Worm (Caenorhabditis elegans) whole organism, mixed stage, embryonic: ENCODE data around the gene B0410.1.

Experiments
- M03D4.4 ChIP-seq: sonication (generic microtip); optimal IDR thresholded peaks from 2 replicates; lab custom pipeline; 2017; ENCODE audit warnings: mild to moderate bottlenecking, missing genetic modification characterization, missing compliant biosample characterization
- bed-3 ChIP-seq: fragments of 200-800 bp; sonication (Bioruptor generic); optimal IDR thresholded peaks from 3 replicates; lab custom pipeline; 2018; ENCODE audit warnings: mild to moderate bottlenecking, missing genetic modification characterization, moderate library complexity, missing compliant biosample characterization
- ceh-83 ChIP-seq: fragments of 200-800 bp; sonication (Bioruptor generic); optimal IDR thresholded peaks from 2 replicates; lab custom pipeline; 2018; ENCODE audit warnings: mild to moderate bottlenecking, missing genetic modification characterization, missing compliant biosample characterization
- cnd-1 ChIP-seq: fragments of 200-800 bp; sonication (Bioruptor generic); optimal IDR thresholded peaks from 2 replicates; lab custom pipeline; 2018; ENCODE audit warnings: mild to moderate bottlenecking, missing genetic modification characterization, missing compliant biosample characterization
- drap-1 ChIP-seq: fragments of 200-800 bp; sonication (Bioruptor generic); optimal IDR thresholded peaks from 3 replicates; lab custom pipeline; 2018; ENCODE audit warnings: mild to moderate bottlenecking, missing genetic modification characterization, missing compliant biosample characterization
- elt-1 ChIP-seq: sonication (generic microtip); optimal IDR thresholded peaks from 2 replicates; lab custom pipeline; 2017; ENCODE audit warnings: missing genetic modification characterization, mild to moderate bottlenecking, missing compliant biosample characterization, antibody characterized with exemption, moderate library complexity, borderline replicate concordance; ENCODE audit not compliant: insufficient read depth
- elt-3 ChIP-seq: fragments of 150-350 bp; optimal IDR thresholded peaks from 2 replicates; lab custom pipeline; 2014; ENCODE audit warnings: missing biosample characterization, missing genetic modification characterization
- flh-1 ChIP-seq: fragments of 200-800 bp; sonication (Bioruptor generic); optimal IDR thresholded peaks from 2 replicates; lab custom pipeline; 2018; ENCODE audit warnings: mild to moderate bottlenecking, missing genetic modification characterization, moderate library complexity, missing compliant biosample characterization
- hlh-1 ChIP-seq: fragments of 150-350 bp; optimal IDR thresholded peaks from 2 replicates; lab custom pipeline; 2014; ENCODE audit warnings: missing biosample characterization, missing genetic modification reagents, missing genetic modification characterization
- lin-32 ChIP-seq: fragments of 200-800 bp; sonication (Bioruptor generic); optimal IDR thresholded peaks from 2 replicates; lab custom pipeline; 2018; ENCODE audit warnings: mild to moderate bottlenecking, missing genetic modification characterization, missing compliant biosample characterization
- lsy-2 ChIP-seq: fragments of 150-350 bp; optimal IDR thresholded peaks from 2 replicates; lab custom pipeline; 2014; ENCODE audit warnings: missing biosample characterization, missing genetic modification characterization
- mep-1 ChIP-seq: fragments of 150-350 bp; optimal IDR thresholded peaks from 2 replicates; lab custom pipeline; 2017; ENCODE audit warnings: missing biosample characterization, missing genetic modification reagents, missing genetic modification characterization, inconsistent platforms
- mls-2 ChIP-seq: sonication (generic microtip); optimal IDR thresholded peaks from 2 replicates; lab custom pipeline; 2016; ENCODE audit warnings: mild to moderate bottlenecking, missing genetic modification characterization, moderate library complexity, missing compliant biosample characterization
- nhr-2 ChIP-seq: fragments of 150-350 bp; optimal IDR thresholded peaks from 2 replicates; lab custom pipeline; 2014; ENCODE audit warnings: missing biosample characterization, missing genetic modification characterization
- nhr-28 ChIP-seq: fragments of 150-350 bp; optimal IDR thresholded peaks from 2 replicates; lab custom pipeline; 2014; ENCODE audit warnings: missing biosample characterization, missing genetic modification characterization
- pha-4 ChIP-seq: fragments of 150-350 bp; optimal IDR thresholded peaks from 2 replicates; lab custom pipeline; 2018; ENCODE audit warnings: missing biosample characterization, missing genetic modification reagents, missing genetic modification characterization
- sptf-1 ChIP-seq: sonication (generic microtip); optimal IDR thresholded peaks from 2 replicates; lab custom pipeline; 2017; ENCODE audit warnings: mild to moderate bottlenecking, missing genetic modification characterization, moderate library complexity, missing compliant biosample characterization
- unc-120 ChIP-seq: sonication (generic microtip); optimal IDR thresholded peaks from 2 replicates; lab custom pipeline; 2017; ENCODE audit warnings: missing genetic modification characterization, missing compliant biosample characterization; ENCODE audit not compliant: poor library complexity, severe bottlenecking
- ztf-11 ChIP-seq: fragments of 150-350 bp; optimal IDR thresholded peaks from 2 replicates; lab custom pipeline; 2014; ENCODE audit warnings: missing biosample characterization, missing genetic modification characterization

B0410.1 gene

DNA sequence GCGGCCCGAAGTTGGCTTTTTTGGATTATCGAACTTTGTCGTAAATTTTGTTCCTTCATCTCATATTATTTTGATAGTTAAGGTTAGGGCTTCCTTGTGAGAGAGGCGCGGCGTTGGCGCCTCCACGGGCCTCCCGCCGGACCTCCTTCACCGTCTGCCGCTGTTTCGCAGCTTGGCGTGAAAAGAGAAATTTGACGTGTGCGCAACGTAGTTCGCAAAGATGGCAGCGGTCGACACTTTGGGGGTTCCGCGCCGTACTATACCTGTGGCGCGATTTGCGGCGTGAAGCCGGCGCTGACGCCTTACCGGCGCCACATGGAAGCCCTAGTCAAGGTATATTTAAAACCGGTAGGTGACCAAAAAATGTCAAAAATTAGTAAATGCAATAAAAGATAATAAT lies 48.0 kb downstream of the B0410.1 start:
- TF ChIP-seq ceh-83 (GFP tag; lab: Kevin White, UChicago), result no peak
- no peak for TF ChIP-seq hlh-1 (tag; lab: Kevin White, UChicago)
- no peak for TF ChIP-seq nhr-28 (tag; lab: Kevin White, UChicago)
- TF ChIP-seq sptf-1 (tag; lab: Kevin White, UChicago), result no peak
- no peak for TF ChIP-seq lsy-2 (tag; lab: Kevin White, UChicago)
- no peak for TF ChIP-seq mep-1 (tag; lab: Kevin White, UChicago)
- no peak for TF ChIP-seq flh-1 (GFP tag; lab: Kevin White, UChicago)
- no peak for TF ChIP-seq elt-1 (tag; lab: Kevin White, UChicago)
- TF ChIP-seq ztf-11, result no peak
- TF ChIP-seq elt-3 (tag; lab: Kevin White, UChicago), result no peak
- TF ChIP-seq nhr-2, result no peak
- no peak for TF ChIP-seq pha-4 (tag; lab: Kevin White, UChicago)
- TF ChIP-seq unc-120 (tag; lab: Kevin White, UChicago), result no peak
- no peak for TF ChIP-seq lin-32 (GFP tag; lab: Kevin White, UChicago)
- TF ChIP-seq cnd-1 (tag; lab: Kevin White, UChicago), result no peak
- no peak for TF ChIP-seq mls-2 (tag; lab: Kevin White, UChicago)
- no peak for TF ChIP-seq drap-1 (GFP tag; lab: Kevin White, UChicago)
- TF ChIP-seq M03D4.4 (tag; lab: Kevin White, UChicago), result no peak
- no peak for TF ChIP-seq bed-3 (GFP tag; lab: Kevin White, UChicago)

DNA sequence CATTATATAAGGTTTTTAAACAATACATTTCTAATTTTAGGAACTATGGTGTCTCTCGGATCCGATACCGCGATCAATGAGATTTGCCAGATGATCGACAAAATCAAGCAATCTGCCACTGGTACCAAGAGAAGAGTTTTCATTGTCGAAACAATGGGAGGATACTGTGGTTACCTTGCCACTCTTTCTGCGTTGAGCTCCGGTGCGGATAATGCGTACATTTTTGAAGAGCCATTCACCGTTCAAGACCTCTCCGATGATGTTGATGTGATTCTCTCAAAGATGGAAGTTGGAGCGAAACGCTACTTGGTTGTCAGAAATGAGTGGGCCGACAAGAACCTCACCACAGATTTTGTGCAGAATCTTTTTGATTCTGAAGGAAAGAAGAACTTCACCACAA lies 49.2 kb downstream of the B0410.1 start:
- TF ChIP-seq pha-4 (tag; lab: Kevin White, UChicago) (no peak), ztf-11 (no peak)
- TF ChIP-seq, all 35 proteins: peak for 0
